Fruit fly (Drosophila melanogaster): ENCODE results near the gene RtGEF.

Gene RtGEF

DNA sequence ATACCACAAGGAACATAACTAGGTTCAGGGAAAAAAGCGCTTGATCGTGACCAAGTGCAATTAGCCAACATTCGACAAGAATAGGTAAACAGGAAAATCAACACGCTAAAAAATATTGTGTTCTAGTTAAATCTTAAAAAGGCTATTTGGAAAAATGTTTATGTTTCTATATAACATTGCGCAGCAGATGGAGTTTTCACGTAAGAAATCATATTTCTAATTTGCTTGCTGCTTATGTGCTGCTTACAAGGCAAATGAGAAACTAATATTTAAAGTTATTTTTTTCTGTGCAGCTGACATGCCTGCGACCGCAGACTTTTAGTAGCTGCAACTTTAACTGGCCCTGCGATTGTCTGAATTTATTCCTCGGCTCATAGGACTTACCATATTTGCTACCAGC lies 31.1 kb downstream of the RtGEF start:
- TF ChIP-seq CG8478 (optimal IDR thresholded peaks at IDR 0.05) (no peak), EcR (GFP tag; optimal IDR thresholded peaks at IDR 0.05) (no peak), Dll (optimal IDR thresholded peaks at IDR 0.05) (no peak), pan (optimal IDR thresholded peaks at IDR 0.05) (no peak), usp (GFP tag; optimal IDR thresholded peaks at IDR 0.05) (no peak), psq (optimal IDR thresholded peaks at IDR 0.05) (no peak)

DNA sequence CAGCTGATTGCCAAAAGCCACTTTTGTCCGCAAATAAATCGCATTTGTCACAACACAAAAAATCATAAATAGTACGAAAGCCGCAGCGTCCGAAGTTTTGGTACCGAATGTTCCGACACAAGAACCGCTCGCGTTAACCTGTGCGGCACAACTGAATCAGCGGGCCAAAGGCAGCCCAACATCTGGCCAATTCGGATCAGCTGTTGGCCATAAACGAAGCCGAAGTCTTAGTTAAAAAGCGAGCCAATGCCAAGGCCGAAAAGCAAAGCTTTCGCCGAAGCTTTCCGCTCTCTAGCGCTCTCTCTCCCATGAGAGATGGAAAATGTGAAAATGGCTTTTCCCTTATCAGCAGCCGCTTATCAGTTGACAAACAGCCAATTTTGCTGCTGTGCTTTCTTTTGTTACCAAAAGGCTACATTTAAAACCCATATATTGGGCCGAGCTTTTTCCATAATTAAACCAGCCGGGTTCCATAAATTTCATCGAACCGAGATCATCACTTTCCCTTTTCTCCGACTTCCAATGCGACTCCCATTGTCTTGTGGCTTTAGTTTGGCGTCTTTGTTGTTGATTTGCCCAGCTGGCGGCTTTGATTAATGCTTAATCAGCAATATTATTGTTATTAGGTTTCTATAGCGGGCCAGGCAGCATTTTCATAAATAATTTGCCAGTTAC lies 32.0 kb downstream of the RtGEF start, which contains the start of gene CG16798:
TSS of gene CG16798 (minus strand) at position 216 of the 675 bp plus-strand sequence.
- TF ChIP-seq psq (optimal IDR thresholded peaks at IDR 0.05), result no peak
- TF ChIP-seq CG8478 (optimal IDR thresholded peaks at IDR 0.05), result no peak
- TF ChIP-seq Dll (optimal IDR thresholded peaks at IDR 0.05), result no peak
- no peak for TF ChIP-seq EcR (GFP tag; optimal IDR thresholded peaks at IDR 0.05)
- no peak for TF ChIP-seq pan (optimal IDR thresholded peaks at IDR 0.05)
- no peak for TF ChIP-seq usp (GFP tag; optimal IDR thresholded peaks at IDR 0.05)

DNA sequence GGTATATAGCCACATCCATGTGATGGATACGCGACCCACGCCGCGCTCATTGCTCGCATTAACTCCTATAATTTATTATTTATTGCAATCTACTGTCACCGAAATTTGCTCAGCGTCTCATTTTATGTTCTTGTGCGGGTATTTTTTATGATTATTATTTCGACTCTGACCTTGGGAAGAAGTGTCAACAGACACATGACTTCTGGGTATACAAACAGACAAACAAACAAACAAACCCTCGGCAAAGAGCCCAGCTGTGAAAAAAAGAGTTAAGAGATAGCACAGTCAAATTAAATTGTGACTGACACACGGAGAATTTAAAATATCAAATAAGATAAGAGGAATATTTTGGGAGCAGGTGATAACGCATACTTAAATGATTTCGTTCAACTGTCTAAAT lies 39.8 kb downstream of the RtGEF start:
- TF ChIP-seq usp (GFP tag; optimal IDR thresholded peaks at IDR 0.05) (no peak), EcR (GFP tag; optimal IDR thresholded peaks at IDR 0.05) (no peak), psq (optimal IDR thresholded peaks at IDR 0.05) (no peak), Dll (optimal IDR thresholded peaks at IDR 0.05) (no peak), pan (optimal IDR thresholded peaks at IDR 0.05) (no peak), CG8478 (optimal IDR thresholded peaks at IDR 0.05) (no peak)

DNA sequence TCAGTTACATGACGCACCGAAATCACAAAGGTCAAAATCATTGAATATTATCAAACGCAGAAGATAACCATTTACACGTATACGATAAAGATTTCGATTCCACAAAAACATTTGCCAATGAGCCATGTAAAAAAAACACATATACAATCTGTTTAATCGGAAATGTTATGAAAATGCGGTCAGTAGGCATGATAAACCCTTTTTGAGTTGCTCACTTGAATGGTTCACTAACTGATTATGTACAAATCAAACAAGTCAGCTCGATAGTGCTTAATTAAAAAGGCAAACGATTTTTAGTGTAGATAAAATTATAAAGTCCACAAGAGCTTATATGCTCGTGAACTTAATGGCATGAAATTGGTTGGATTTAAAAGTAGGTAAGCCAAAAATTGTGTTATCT lies 46.8 kb downstream of the RtGEF start:
- no peak for TF ChIP-seq EcR (GFP tag; optimal IDR thresholded peaks at IDR 0.05)
- no peak for TF ChIP-seq psq (optimal IDR thresholded peaks at IDR 0.05)
- no peak for TF ChIP-seq usp (GFP tag; optimal IDR thresholded peaks at IDR 0.05)
- no peak for TF ChIP-seq pan (optimal IDR thresholded peaks at IDR 0.05)
- TF ChIP-seq CG8478 (optimal IDR thresholded peaks at IDR 0.05), result no peak

- TF ChIP-seq Dll (optimal IDR thresholded peaks at IDR 0.05), result no peak
- TF ChIP-seq EcR (GFP tag; optimal IDR thresholded peaks at IDR 0.05), result no peak
- no peak for TF ChIP-seq psq (optimal IDR thresholded peaks at IDR 0.05)
- no peak for TF ChIP-seq CG8478 (optimal IDR thresholded peaks at IDR 0.05)
- no peak for TF ChIP-seq usp (GFP tag; optimal IDR thresholded peaks at IDR 0.05)
- no peak for TF ChIP-seq pan (optimal IDR thresholded peaks at IDR 0.05)
These were observed 49.0 kb downstream of the RtGEF start for dm6 chr2L:20399239-20399638.

DNA sequence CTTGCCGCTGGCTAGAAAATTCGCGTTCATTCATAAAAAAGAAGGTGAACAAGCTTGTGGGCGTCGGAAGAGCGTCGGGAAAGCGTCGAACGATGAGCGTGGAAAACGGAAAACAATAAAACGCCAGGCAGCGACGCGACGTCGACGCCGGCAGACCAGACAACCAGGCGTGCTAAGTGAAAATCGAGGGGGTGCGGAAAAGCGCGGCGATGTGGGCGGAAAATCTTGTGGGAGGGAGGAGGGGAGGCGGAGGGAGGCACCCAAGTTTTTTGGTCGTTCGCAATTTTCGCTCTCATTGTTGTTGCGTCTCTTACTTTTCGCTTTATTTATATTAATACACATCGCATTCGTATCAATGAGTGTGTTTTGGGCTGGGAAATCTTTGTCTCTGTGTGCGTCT lies 50.6 kb downstream of the RtGEF start:
- no peak for TF ChIP-seq usp (GFP tag; optimal IDR thresholded peaks at IDR 0.05)

- TF ChIP-seq pan (optimal IDR thresholded peaks at IDR 0.05), result no peak
- no peak for TF ChIP-seq Dll (optimal IDR thresholded peaks at IDR 0.05)
- no peak for TF ChIP-seq usp (GFP tag; optimal IDR thresholded peaks at IDR 0.05)
- no peak for TF ChIP-seq CG8478 (optimal IDR thresholded peaks at IDR 0.05)
- TF ChIP-seq psq (optimal IDR thresholded peaks at IDR 0.05), result no peak
- no peak for TF ChIP-seq EcR (GFP tag; optimal IDR thresholded peaks at IDR 0.05)
These were observed 51.2 kb downstream of the RtGEF start for dm6 chr2L:20401408-20401807.

DNA sequence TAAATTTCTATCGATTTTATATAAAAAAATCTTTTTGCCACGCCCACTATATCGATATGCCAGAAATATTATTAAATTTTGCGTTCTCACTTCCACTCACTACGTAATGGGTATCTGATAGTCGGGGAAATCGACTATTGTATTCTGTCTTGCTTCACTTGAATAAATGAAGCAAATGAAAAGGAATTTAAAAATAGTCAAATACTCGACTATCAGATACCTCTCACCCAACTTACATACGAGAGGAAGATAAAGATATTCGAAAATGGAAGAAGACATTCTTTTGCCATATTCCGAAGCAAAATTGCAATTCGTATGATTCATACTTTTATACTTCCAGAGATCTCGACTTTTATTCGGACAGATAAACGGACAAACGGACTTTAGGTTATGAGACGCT lies 63.6 kb downstream of the RtGEF start:
- no peak for TF ChIP-seq Dll (optimal IDR thresholded peaks at IDR 0.05)
- TF ChIP-seq pan (optimal IDR thresholded peaks at IDR 0.05), result no peak
- TF ChIP-seq CG8478 (optimal IDR thresholded peaks at IDR 0.05), result no peak
- TF ChIP-seq usp (GFP tag; optimal IDR thresholded peaks at IDR 0.05), result no peak
- TF ChIP-seq psq (optimal IDR thresholded peaks at IDR 0.05), result no peak
- no peak for TF ChIP-seq EcR (GFP tag; optimal IDR thresholded peaks at IDR 0.05)

- no peak for TF ChIP-seq usp (GFP tag; optimal IDR thresholded peaks at IDR 0.05)
These were observed 64.5 kb downstream of the RtGEF start, which contains the start of gene CG10947 for dm6 chr2L:20414750-20415211. Gene CG10947 (minus strand): TSS chr2L:20414800.

Data from whole organism.